Worm (Caenorhabditis elegans) whole organism, young adult: ENCODE data around the gene srh-264.
"Not testable (repeated sequence)": the region's sequence is repeated elsewhere in the genome, so short reads cannot be mapped to it uniquely, and the experiment has no call there.

Experiments
- B0261.1 ChIP-seq: sonication (generic microtip); optimal IDR thresholded peaks from 2 replicates; lab custom pipeline; 2016; ENCODE audit warnings: mild to moderate bottlenecking, missing genetic modification characterization, moderate library complexity, missing compliant biosample characterization
- C06A6.2 ChIP-seq: fragments of 200-800 bp; sonication (Bioruptor generic); conservative IDR thresholded peaks from 2 replicates; pipeline ENCODE4 v1.3.6; 2022; ENCODE audit warnings: missing genetic modification characterization, missing compliant biosample characterization
- F39B2.1 ChIP-seq: fragments of 200-800 bp; sonication (Bioruptor generic); IDR thresholded peaks from 2 replicates; pipeline ENCODE4 v1.3.6; 2022; ENCODE audit warnings: missing genetic modification reagents, missing genetic modification characterization, missing compliant biosample characterization
- F52B5.7 ChIP-seq: sonication (generic microtip); optimal IDR thresholded peaks from 2 replicates; lab custom pipeline; 2016; ENCODE audit warnings: mild to moderate bottlenecking, missing genetic modification characterization, missing compliant biosample characterization
- F55B11.4 ChIP-seq: sonication (generic microtip); optimal IDR thresholded peaks from 2 replicates; lab custom pipeline; 2016; ENCODE audit warnings: missing compliant biosample characterization, missing genetic modification characterization, borderline replicate concordance; ENCODE audit not compliant: insufficient read depth
- T07F8.4 ChIP-seq: sonication (generic microtip); optimal IDR thresholded peaks from 2 replicates; lab custom pipeline; 2016; ENCODE audit warnings: mild to moderate bottlenecking, missing genetic modification characterization, moderate library complexity, missing compliant biosample characterization
- Y53F4B.3 ChIP-seq: fragments of 200-800 bp; sonication (Bioruptor generic); IDR thresholded peaks from 2 replicates; pipeline ENCODE4 v1.3.6; 2022; ENCODE audit warnings: missing genetic modification reagents, missing genetic modification characterization, missing compliant biosample characterization
- akir-1 ChIP-seq: fragments of 200-800 bp; sonication (Bioruptor generic); optimal IDR thresholded peaks from 2 replicates; lab custom pipeline; 2018; ENCODE audit warnings: mild to moderate bottlenecking, missing genetic modification characterization, moderate library complexity, missing compliant biosample characterization
- aptf-2 ChIP-seq: fragments of 200-800 bp; sonication (Bioruptor generic); conservative IDR thresholded peaks from 2 replicates; pipeline ENCODE4 v1.3.6; 2022; ENCODE audit warnings: missing genetic modification reagents, missing genetic modification characterization, missing compliant biosample characterization
- aptf-3 ChIP-seq: fragments of 200-800 bp; sonication (Bioruptor generic); IDR thresholded peaks from 2 replicates; pipeline ENCODE4 v1.3.6; 2022; ENCODE audit warnings: missing genetic modification characterization, missing compliant biosample characterization
- attf-3 ChIP-seq: fragments of 200-800 bp; sonication (Bioruptor generic); conservative IDR thresholded peaks from 2 replicates; pipeline ENCODE4 v1.3.6; 2022; ENCODE audit warnings: missing genetic modification reagents, missing genetic modification characterization, missing compliant biosample characterization
- bed-1 ChIP-seq: fragments of 200-800 bp; sonication (Bioruptor generic); IDR thresholded peaks from 2 replicates; pipeline ENCODE4 v1.3.6; 2022; ENCODE audit warnings: missing genetic modification reagents, missing genetic modification characterization, missing compliant biosample characterization
- cebp-2 ChIP-seq: fragments of 200-800 bp; sonication (Bioruptor generic); IDR thresholded peaks from 2 replicates; pipeline ENCODE4 v1.3.6; 2022; ENCODE audit warnings: missing genetic modification characterization, missing compliant biosample characterization
- dox-1 ChIP-seq: fragments of 200-800 bp; sonication (Bioruptor generic); IDR thresholded peaks from 2 replicates; pipeline ENCODE4 v1.3.6; 2022; ENCODE audit warnings: missing genetic modification reagents, missing genetic modification characterization, missing compliant biosample characterization
- hsf-1 ChIP-seq: fragments of 200-800 bp; sonication (Bioruptor generic); IDR thresholded peaks from 2 replicates; pipeline ENCODE4 v1.3.6; 2022; ENCODE audit warnings: missing genetic modification reagents, missing genetic modification characterization, missing compliant biosample characterization
- lag-1 ChIP-seq: fragments of 200-800 bp; sonication (Bioruptor generic); IDR thresholded peaks from 2 replicates; pipeline ENCODE4 v1.3.6; 2022; ENCODE audit warnings: missing genetic modification reagents, missing genetic modification characterization, missing compliant biosample characterization
- let-526 ChIP-seq: fragments of 200-800 bp; sonication (Bioruptor generic); IDR thresholded peaks from 2 replicates; pipeline ENCODE4 v1.3.6; 2022; ENCODE audit warnings: missing genetic modification reagents, missing genetic modification characterization, missing compliant biosample characterization
- lin-40 ChIP-seq: sonication (generic microtip); optimal IDR thresholded peaks from 2 replicates; lab custom pipeline; 2016; ENCODE audit warnings: missing genetic modification characterization, mild to moderate bottlenecking, missing compliant biosample characterization, missing genotype, missing genetic modification reagents
- lin-54 ChIP-seq: fragments of 200-800 bp; sonication (Bioruptor generic); optimal IDR thresholded peaks from 2 replicates; lab custom pipeline; 2018; ENCODE audit warnings: mild to moderate bottlenecking, missing genetic modification characterization, missing compliant biosample characterization
- lsy-27 ChIP-seq: sonication (generic microtip); optimal IDR thresholded peaks from 2 replicates; lab custom pipeline; 2017; ENCODE audit warnings: missing genetic modification characterization, mild to moderate bottlenecking, missing compliant biosample characterization, antibody characterized with exemption, missing genotype, borderline replicate concordance; ENCODE audit not compliant: insufficient read depth
- mel-28 ChIP-seq: sonication (generic microtip); optimal IDR thresholded peaks from 2 replicates; lab custom pipeline; 2016; ENCODE audit warnings: borderline replicate concordance, mild to moderate bottlenecking, missing genetic modification characterization, missing compliant biosample characterization
- nfya-2 ChIP-seq: fragments of 200-800 bp; sonication (Bioruptor generic); IDR thresholded peaks from 2 replicates; pipeline ENCODE4 v1.3.6; 2022; ENCODE audit warnings: missing genetic modification reagents, missing genetic modification characterization, missing compliant biosample characterization
- nhr-27 ChIP-seq: fragments of 200-800 bp; sonication (Bioruptor generic); optimal IDR thresholded peaks from 2 replicates; lab custom pipeline; 2018; ENCODE audit warnings: mild to moderate bottlenecking, missing genetic modification characterization, moderate library complexity, missing compliant biosample characterization
- nhr-80 ChIP-seq: sonication (generic microtip); optimal IDR thresholded peaks from 2 replicates; lab custom pipeline; 2016; ENCODE audit warnings: missing genetic modification characterization, missing compliant biosample characterization
- rpc-1 ChIP-seq, 2 experiments: fragments of 150-350 bp in 1 of 2; sonication (generic microtip) in 1 of 2; optimal IDR thresholded peaks; 2 replicates each; lab custom pipeline; 2014 to 2018; ENCODE audit warnings: missing biosample characterization in 1 of 2, missing genetic modification characterization in 1 of 2, missing genetic modification reagents in 1 of 2, missing genotype in 1 of 2
- sptf-2 ChIP-seq: fragments of 200-800 bp; sonication (Bioruptor generic); optimal IDR thresholded peaks from 2 replicates; lab custom pipeline; 2018; ENCODE audit warnings: mild to moderate bottlenecking, missing genetic modification characterization, missing compliant biosample characterization
- tbp1 ChIP-seq: fragments of 200-800 bp; sonication (Bioruptor generic); optimal IDR thresholded peaks from 2 replicates; lab custom pipeline; 2018; ENCODE audit warnings: mild to moderate bottlenecking, missing genetic modification characterization, missing compliant biosample characterization
- ztf-25 ChIP-seq: fragments of 200-800 bp; sonication (Bioruptor generic); IDR thresholded peaks from 2 replicates; pipeline ENCODE4 v1.3.6; 2022; ENCODE audit warnings: missing genetic modification reagents, missing genetic modification characterization, missing compliant biosample characterization
- ztf-6 ChIP-seq: fragments of 200-800 bp; sonication (Bioruptor generic); IDR thresholded peaks from 2 replicates; pipeline ENCODE4 v1.3.6; 2022; ENCODE audit warnings: missing genetic modification reagents, missing genetic modification characterization, missing compliant biosample characterization

Gene srh-264

DNA sequence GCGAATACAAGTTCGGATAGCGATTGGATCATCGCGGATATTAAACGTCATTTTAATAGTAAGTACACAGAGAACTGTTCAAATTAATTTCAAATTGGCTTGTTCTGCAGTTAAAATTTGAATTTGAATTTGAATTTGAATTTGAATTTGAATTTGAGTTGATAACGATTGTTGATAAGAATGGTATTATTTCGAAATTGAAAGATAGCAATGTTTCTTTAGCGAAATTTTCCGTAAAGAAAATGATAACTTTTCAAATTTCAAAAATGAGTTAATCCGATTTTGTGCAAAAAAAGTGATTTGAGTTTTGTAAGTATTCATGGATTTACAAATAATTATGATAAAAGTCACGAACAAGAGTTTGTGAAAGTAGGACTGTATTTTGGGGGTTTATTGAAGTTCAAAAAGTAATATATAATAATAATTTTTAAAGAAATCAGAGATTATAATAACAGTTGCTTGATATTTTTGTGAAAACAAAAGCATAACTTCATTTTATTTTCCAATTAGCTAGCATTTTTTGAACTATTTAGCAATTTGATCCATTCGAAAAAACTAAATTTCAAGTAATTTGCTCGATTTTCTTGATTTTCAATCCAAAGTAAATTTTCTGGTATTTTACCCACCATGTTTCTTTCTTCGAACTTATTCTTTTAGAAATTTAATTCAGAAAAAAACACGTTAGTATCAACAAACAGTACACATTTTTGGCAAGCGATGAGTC, 11.6 kb downstream of the srh-264 start, which contains the start of gene Y36E3A.2:
Gene Y36E3A.2 (plus strand): TSS at position 674 of the 724 bp plus-strand sequence.
- no peak for TF ChIP-seq cebp-2 (GFP tag; lab: Robert Waterston, UW)
- TF ChIP-seq mel-28 (tag; lab: Kevin White, UChicago): no peak
- no peak for TF ChIP-seq C06A6.2
- TF ChIP-seq nhr-80 (tag; lab: Kevin White, UChicago): peak; percentile 9
- no peak for TF ChIP-seq lin-54 (GFP tag; lab: Kevin White, UChicago)
- TF ChIP-seq sptf-2 (GFP tag; lab: Kevin White, UChicago): no peak

DNA sequence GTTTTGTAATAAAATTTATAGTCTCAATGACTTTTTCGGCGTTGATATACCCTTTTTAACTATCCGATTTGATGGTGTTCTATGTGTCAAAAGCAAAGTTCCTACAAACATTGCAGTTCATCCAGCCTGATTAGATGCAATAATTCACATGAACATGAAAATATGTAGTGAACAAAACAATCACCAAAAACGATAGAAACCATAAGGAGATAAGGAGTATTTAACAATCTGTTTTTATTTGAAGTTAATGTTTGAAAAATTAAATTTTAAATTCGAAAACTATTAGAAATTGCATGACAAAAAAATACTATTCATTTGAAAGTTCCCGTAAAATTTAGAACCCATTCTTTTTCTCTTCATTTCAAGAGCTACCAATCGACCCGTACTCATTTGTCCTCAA, 13.0 kb downstream of the srh-264 start, which contains the start of gene fbxa-209:
Gene fbxa-209 (minus strand): TSS at position 101 of the 400 bp plus-strand sequence.
- TF ChIP-seq T07F8.4 (no peak), mel-28 (tag; lab: Kevin White, UChicago) (no peak), lag-1 (GFP tag; lab: Robert Waterston, UW) (no peak)

DNA sequence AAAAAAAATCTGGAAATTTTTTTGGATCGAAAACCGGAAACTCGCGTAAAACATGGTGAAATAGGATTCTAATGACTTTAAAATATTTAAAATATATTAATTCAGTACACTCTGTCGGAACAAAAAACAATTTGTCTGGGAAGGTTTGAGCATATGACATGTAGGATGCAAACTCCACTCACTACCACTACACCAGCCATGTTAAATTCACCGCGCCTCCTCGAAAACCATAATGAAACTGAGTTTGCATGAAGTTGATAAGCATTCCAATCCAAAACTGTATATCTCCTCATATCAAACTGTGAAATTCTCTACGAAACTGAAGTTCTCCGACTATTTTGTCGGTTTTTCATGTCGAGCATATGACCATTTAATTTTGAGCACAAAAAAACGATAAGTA, 15.2 kb downstream of the srh-264 start:
- TF ChIP-seq let-526 (GFP tag; lab: Robert Waterston, UW): 0 out of 2 replicates have a peak, but pooled peaks have one; percentile 13
- peak; percentile 68; the same call in 1 of the 2 replicates for TF ChIP-seq hsf-1 (GFP tag; lab: Robert Waterston, UW)
- peak; percentile 76; the same call in 1 of the 2 replicates for TF ChIP-seq cebp-2 (GFP tag; lab: Robert Waterston, UW)
- TF ChIP-seq B0261.1: peak; percentile 64
- TF ChIP-seq tbp1 (GFP tag; lab: Kevin White, UChicago): peak; percentile 86
- TF ChIP-seq Y53F4B.3: peak; percentile 49; the same call in 1 of the 2 replicates
- peak; percentile 87; the same call in 1 of the 2 replicates for TF ChIP-seq ztf-25 (GFP tag; lab: Robert Waterston, UW)
- TF ChIP-seq aptf-3 (GFP tag; lab: Robert Waterston, UW): 0 out of 2 replicates have a peak, but pooled peaks have one; percentile 56
- not testable (repeated sequence) for TF ChIP-seq rpc-1 (optimal IDR thresholded peaks at IDR 0.05; lab: Kevin White, UChicago)
- TF ChIP-seq rpc-1 (tag; optimal IDR thresholded peaks at IDR 0.05; lab: Kevin White, UChicago): peak; percentile 58

DNA sequence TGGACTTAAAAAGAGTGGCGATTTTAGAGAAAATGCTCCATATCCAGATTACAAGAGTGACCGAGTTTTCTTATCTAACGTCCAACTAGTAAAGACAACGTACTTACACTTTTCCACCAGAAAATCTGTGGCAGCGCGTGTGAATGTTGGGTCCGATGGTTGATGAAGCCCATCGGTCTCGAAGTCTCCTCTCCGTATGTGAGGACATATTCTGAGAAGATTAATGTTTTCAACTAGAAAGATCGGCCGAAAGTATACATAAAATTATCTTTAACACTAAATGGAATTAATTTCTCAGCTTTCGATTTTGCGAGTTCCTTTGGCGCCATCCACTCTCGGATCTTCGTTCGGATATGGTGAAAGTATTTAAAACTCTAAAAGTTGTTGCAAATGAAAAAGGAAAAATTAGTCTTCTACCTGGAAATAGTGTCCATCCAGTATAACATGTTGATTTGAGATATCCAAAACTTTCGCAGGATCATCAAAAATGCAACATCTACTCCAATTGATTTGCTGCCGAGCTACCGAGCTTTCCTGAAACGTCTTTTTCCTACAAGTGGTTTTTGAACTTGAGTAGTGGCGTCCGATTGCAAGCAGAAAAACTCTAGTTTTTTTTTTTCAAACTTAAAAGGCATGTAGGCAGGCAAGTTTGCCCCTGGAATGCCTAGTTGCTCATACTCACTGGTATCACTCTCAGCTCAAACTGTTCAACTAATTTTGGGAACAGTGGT, 17.5 kb downstream of the srh-264 start:
- TF ChIP-seq lsy-27 (tag; lab: Kevin White, UChicago) (no peak), dox-1 (GFP tag; lab: Robert Waterston, UW) (no peak), ztf-6 (GFP tag; lab: Robert Waterston, UW) (peak; percentile 63; the same call in 1 of the 2 replicates), aptf-2 (GFP tag; lab: Robert Waterston, UW) (0 out of 2 replicates have a peak, but pooled peaks have one; percentile 61), let-526 (GFP tag; lab: Robert Waterston, UW) (no peak), Y53F4B.3 (no peak), lag-1 (GFP tag; lab: Robert Waterston, UW) (0 out of 2 replicates have a peak, but pooled peaks have one; percentile 66), F55B11.4 (tag; lab: Kevin White, UChicago) (peak; percentile 20), attf-3 (GFP tag; lab: Robert Waterston, UW) (0 out of 2 replicates have a peak, but pooled peaks have one; percentile 14), nhr-27 (tag; lab: Kevin White, UChicago) (no peak), akir-1 (GFP tag; lab: Kevin White, UChicago) (no peak), bed-1 (GFP tag; lab: Robert Waterston, UW) (0 out of 2 replicates have a peak, but pooled peaks have one; percentile 12), nfya-2 (GFP tag; lab: Robert Waterston, UW) (0 out of 2 replicates have a peak, but pooled peaks have one; percentile 35), F39B2.1 (GFP tag; lab: Robert Waterston, UW) (no peak), F52B5.7 (tag; lab: Kevin White, UChicago) (no peak), lin-40 (tag; lab: Kevin White, UChicago) (no peak)
